Worm (Caenorhabditis elegans): ENCODE results near the gene Y70C5A.2.

DNA sequence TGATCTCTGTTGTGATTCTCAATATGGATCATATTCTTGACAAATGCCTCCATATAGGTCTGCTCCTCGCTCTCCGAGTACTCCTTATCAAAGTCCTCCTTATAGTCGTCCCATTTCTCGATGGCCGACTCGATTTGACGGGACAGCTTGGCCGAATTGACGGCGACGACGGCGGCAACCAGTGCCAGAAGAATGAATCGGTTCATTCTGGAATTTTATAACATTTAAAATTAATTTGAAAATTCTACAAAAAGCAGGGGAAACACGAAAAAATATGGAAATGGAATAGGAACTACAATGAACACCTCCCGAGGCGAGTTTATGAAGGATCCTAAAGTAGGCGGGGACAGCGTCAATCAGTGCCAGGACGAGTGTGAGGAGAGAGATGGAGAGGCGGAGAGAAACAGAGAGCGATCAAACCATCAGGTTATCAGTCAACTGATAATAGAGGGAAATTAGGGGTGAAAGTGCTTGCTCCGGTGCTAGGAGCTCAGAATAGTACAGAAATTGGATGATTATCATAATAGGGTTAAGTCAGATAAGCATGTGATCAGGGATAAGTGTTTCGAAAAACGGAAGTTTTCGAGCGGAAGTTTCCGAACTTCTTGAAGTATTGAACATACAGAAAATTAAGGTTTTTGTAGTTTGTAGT, 27.7 kb downstream of the Y70C5A.2 start, which contains the start of gene cpl-1:
- TF ChIP-seq B0310.2 (tag; optimal IDR thresholded peaks at IDR 0.05) (no peak), F13C5.2 (tag; optimal IDR thresholded peaks at IDR 0.05) (no peak), ama-1 (optimal IDR thresholded peaks at IDR 0.05) (no peak), ets-7 (tag; optimal IDR thresholded peaks at IDR 0.05) (no peak), scrt-1 (GFP tag; IDR thresholded peaks at IDR 0.05) (no peak), pes-1 (GFP tag; IDR thresholded peaks at IDR 0.05) (no peak)
